Fruit fly (Drosophila melanogaster) whole organism, wandering third instar larva: ENCODE results near the gene CG12069.

ENCODE experiments used
- Abd-B ChIP-seq: fragments of >200 bp; optimal IDR thresholded peaks from 2 replicates; lab custom pipeline; 2017; ENCODE audit warnings: missing biosample characterization, missing genetic modification characterization
- CG32264 ChIP-seq: fragments of 200-800 bp; sonication (Bioruptor generic); optimal IDR thresholded peaks from 2 replicates; lab custom pipeline; 2016; ENCODE audit warnings: missing biosample characterization, missing genetic modification characterization
- Dfd ChIP-seq: fragments of >200 bp; optimal IDR thresholded peaks from 2 replicates; lab custom pipeline; 2017; ENCODE audit warnings: missing biosample characterization, missing genetic modification characterization
- Dif ChIP-seq: fragments of 200-275, 200-300 bp; sonication (Bioruptor generic); optimal IDR thresholded peaks from 2 replicates; lab custom pipeline; 2018; ENCODE audit warnings: missing biosample characterization, missing genetic modification characterization; ENCODE audit not compliant: partially characterized antibody
- GATAd ChIP-seq: sonication (Bioruptor generic); optimal IDR thresholded peaks from 2 replicates; lab custom pipeline; 2016; ENCODE audit warnings: missing biosample characterization, missing genetic modification characterization
- HLH106 ChIP-seq: fragments of 200-800 bp; optimal IDR thresholded peaks from 3 replicates; lab custom pipeline; 2019; ENCODE audit warnings: missing biosample characterization, mild to moderate bottlenecking, missing genetic modification characterization, moderate library complexity
- Hnf4 ChIP-seq: fragments of 200-800 bp; sonication (Bioruptor generic); optimal IDR thresholded peaks from 2 replicates; lab custom pipeline; 2016; ENCODE audit warnings: missing biosample characterization, mild to moderate bottlenecking, missing genetic modification characterization
- Hr83 ChIP-seq: fragments of 200-300 bp; sonication (Bioruptor generic); optimal IDR thresholded peaks from 2 replicates; lab custom pipeline; 2016; ENCODE audit warnings: missing biosample characterization, mild to moderate bottlenecking, missing genetic modification characterization, moderate library complexity; ENCODE audit not compliant: poor library complexity, severe bottlenecking
- Mio ChIP-seq: sonication (Bioruptor generic); optimal IDR thresholded peaks from 2 replicates; lab custom pipeline; 2016; ENCODE audit warnings: missing biosample characterization, missing genetic modification characterization
- Myc ChIP-seq: fragments of >200 bp; optimal IDR thresholded peaks from 2 replicates; lab custom pipeline; 2017
- N ChIP-seq: fragments of >200 bp; optimal IDR thresholded peaks from 2 replicates; lab custom pipeline; 2018; ENCODE audit warnings: missing biosample characterization, missing external identifiers, missing genetic modification characterization
- OdsH ChIP-seq: fragments of 200-800 bp; sonication (Bioruptor generic); optimal IDR thresholded peaks from 2 replicates; lab custom pipeline; 2016; ENCODE audit warnings: missing biosample characterization, mild to moderate bottlenecking, missing genetic modification characterization
- Vsx2 ChIP-seq: fragments of 200-300, 225-300 bp; sonication (Bioruptor generic); optimal IDR thresholded peaks from 2 replicates; lab custom pipeline; 2018; ENCODE audit warnings: missing biosample characterization, missing genetic modification characterization; ENCODE audit not compliant: partially characterized antibody
- ey ChIP-seq: fragments of 200-800 bp; sonication (Bioruptor generic); optimal IDR thresholded peaks from 2 replicates; lab custom pipeline; 2016; ENCODE audit warnings: missing biosample characterization, missing genetic modification characterization
- foxo ChIP-seq, 2 experiments: fragments of 200-800 bp; sonication (Bioruptor generic); optimal IDR thresholded peaks; 2 replicates in 1 of 2; 3 replicates in 1 of 2; lab custom pipeline; 2016 to 2017; ENCODE audit warnings: missing biosample characterization in 2 of 2, missing genetic modification characterization in 2 of 2
- fru ChIP-seq: fragments of 200-800 bp; sonication (Bioruptor generic); optimal IDR thresholded peaks from 3 replicates; lab custom pipeline; 2016; ENCODE audit warnings: missing biosample characterization, mild to moderate bottlenecking, missing genetic modification characterization
- jim ChIP-seq: fragments of 175-275, 200-325 bp; sonication (Bioruptor generic); optimal IDR thresholded peaks from 2 replicates; lab custom pipeline; 2016; ENCODE audit warnings: missing biosample characterization, mild to moderate bottlenecking, missing genetic modification characterization
- lola ChIP-seq: fragments of >200 bp; optimal IDR thresholded peaks from 2 replicates; lab custom pipeline; 2017; ENCODE audit warnings: missing biosample characterization, missing genetic modification characterization
- psq ChIP-seq: fragments of 200-800 bp; sonication (Bioruptor generic); optimal IDR thresholded peaks from 3 replicates; lab custom pipeline; 2017; ENCODE audit warnings: missing biosample characterization, mild to moderate bottlenecking, missing genetic modification characterization, moderate library complexity
- sage ChIP-seq: fragments of 200-800 bp; sonication (Bioruptor generic); optimal IDR thresholded peaks from 2 replicates; lab custom pipeline; 2016; ENCODE audit warnings: missing biosample characterization, mild to moderate bottlenecking, missing genetic modification characterization
- sv ChIP-seq: fragments of 200-800 bp; sonication (Bioruptor generic); optimal IDR thresholded peaks from 3 replicates; lab custom pipeline; 2016; ENCODE audit warnings: missing biosample characterization, missing genetic modification characterization
- tai ChIP-seq: sonication (Bioruptor generic); optimal IDR thresholded peaks from 2 replicates; lab custom pipeline; 2016; ENCODE audit warnings: missing biosample characterization, missing genetic modification characterization
- woc ChIP-seq: sonication (Bioruptor generic); optimal IDR thresholded peaks from 2 replicates; lab custom pipeline; 2016; ENCODE audit warnings: missing biosample characterization, mild to moderate bottlenecking, missing genetic modification characterization

Gene CG12069

dm6 chr3R:30649661-30650060 lies 45.6 kb downstream of the CG12069 start, which contains the start of gene CG34433:
Gene CG34433, plus strand, starts transcription at chr3R:30649961.
- no peak for TF ChIP-seq Vsx2 (GFP tag; lab: Kevin White, UChicago)
- no peak for TF ChIP-seq Hr83
- TF ChIP-seq Hnf4 (GFP tag; lab: Kevin White, UChicago), result no peak
- no peak for TF ChIP-seq tai (GFP tag; lab: Kevin White, UChicago)
- TF ChIP-seq OdsH (GFP tag; lab: Kevin White, UChicago), result no peak
- TF ChIP-seq HLH106 (tag; lab: Kevin White, UChicago), result no peak
- TF ChIP-seq Myc (lab: Kevin White, UChicago), result no peak
- TF ChIP-seq N (GFP tag; lab: Kevin White, UChicago), result no peak
- no peak for TF ChIP-seq ey (GFP tag; lab: Kevin White, UChicago)

DNA sequence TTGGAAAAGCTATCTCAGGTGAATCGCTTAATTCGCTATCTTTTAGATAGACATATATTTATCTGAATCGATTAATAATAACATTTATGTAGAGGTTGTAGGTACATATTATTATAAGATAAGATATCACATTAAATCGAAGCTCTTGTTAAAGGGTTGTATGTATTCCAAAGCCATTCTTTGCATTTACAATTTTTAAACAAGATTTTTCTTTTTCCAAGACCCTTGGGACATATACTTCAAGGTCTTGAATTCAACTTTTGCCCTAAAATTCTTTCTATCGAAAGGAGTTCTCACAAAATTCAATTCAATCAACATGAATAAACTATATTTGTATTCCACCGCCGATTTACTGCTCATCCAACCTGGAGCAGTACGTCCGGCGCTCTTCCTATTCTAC lies 46.4 kb downstream of the CG12069 start, which contains the start of gene CG34432:
Gene CG34432, plus strand, starts transcription at position 301 of the 400 bp plus-strand sequence.
- TF ChIP-seq Dfd (GFP tag; lab: Kevin White, UChicago) (no peak), jim (GFP tag; lab: Kevin White, UChicago) (no peak), Hr83 (no peak), foxo (GFP tag; optimal IDR thresholded peaks at IDR 0.05; lab: Kevin White, UChicago) (no peak)

DNA sequence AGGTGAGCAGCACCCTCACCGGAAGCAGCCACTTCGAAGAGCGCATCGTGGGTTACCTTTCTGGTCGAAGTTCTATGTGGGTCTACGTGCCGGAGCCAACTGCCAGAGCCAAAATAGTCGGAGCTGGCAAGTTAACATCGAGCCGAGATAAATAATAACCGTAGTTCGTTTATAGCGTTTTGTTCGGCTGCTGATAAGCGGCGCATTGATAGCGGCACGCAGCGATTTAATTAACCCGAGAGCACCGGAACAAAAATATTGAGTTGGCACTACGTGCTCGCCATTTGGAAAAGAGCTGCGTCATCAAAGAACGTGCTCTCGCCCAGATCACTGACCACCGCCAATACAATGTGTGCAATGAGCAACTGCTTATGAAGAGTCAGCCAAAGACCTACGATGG lies 46.8 kb downstream of the CG12069 start, which contains the start of gene PH4alphaPV:
Gene PH4alphaPV, minus strand, starts transcription at position 101 of the 400 bp plus-strand sequence.
- no peak for TF ChIP-seq N (GFP tag; lab: Kevin White, UChicago)

DNA sequence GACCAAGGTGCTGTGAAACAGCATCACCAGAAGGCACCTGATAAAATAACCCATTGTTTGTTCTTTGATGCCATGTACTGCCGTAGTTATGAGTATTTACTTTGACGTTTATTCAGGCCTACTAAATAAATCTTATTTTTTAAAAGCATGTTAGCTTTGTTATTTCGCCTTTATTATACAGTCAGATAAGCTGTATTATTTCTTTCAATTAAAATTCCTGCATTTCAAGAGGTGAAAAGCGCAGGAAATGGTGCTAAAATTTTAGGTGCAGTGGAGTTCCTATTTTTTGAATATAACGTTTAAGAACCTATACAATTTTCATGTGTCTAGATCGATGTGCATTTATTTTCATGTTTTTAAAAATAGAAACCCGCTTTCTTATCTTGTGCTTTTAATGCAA lies 49.5 kb downstream of the CG12069 start, which contains the start of gene CG31013:
Gene CG31013, minus strand, starts transcription at position 101 of the 400 bp plus-strand sequence.
- no peak for TF ChIP-seq psq (GFP tag; lab: Kevin White, UChicago)
- TF ChIP-seq sv (GFP tag; lab: Kevin White, UChicago), result no peak
- no peak for TF ChIP-seq Dif (GFP tag; lab: Kevin White, UChicago)
- TF ChIP-seq sage (GFP tag; lab: Kevin White, UChicago), result no peak
- TF ChIP-seq Abd-B (GFP tag; lab: Kevin White, UChicago), result no peak
- no peak for TF ChIP-seq lola (GFP tag; lab: Kevin White, UChicago)
- no peak for TF ChIP-seq fru
- no peak for TF ChIP-seq ey (GFP tag; lab: Kevin White, UChicago)
- no peak for TF ChIP-seq Hnf4 (GFP tag; lab: Kevin White, UChicago)
- no peak for TF ChIP-seq HLH106 (tag; lab: Kevin White, UChicago)
- TF ChIP-seq OdsH (GFP tag; lab: Kevin White, UChicago), result no peak
- TF ChIP-seq Dfd (GFP tag; lab: Kevin White, UChicago), result no peak
- TF ChIP-seq foxo (GFP tag; optimal IDR thresholded peaks at IDR 0.05; lab: Kevin White, UChicago), result no peak
- no peak for TF ChIP-seq CG32264 (GFP tag; lab: Kevin White, UChicago)
- no peak for TF ChIP-seq woc (GFP tag; lab: Kevin White, UChicago)
- no peak for TF ChIP-seq GATAd (GFP tag; lab: Kevin White, UChicago)
- TF ChIP-seq Mio (GFP tag; lab: Kevin White, UChicago), result no peak
